Fruit fly (Drosophila melanogaster) whole organism, embryonic: ENCODE data around the gene Fpgs1.
A peak's percentile ranks its signal among the peaks of the same experiment; 100 is the strongest.

Experiments used
- Atf6 ChIP-seq: fragments of 200-800 bp; sonication (Bioruptor generic); IDR thresholded peaks from 2 replicates; pipeline ENCODE4 v1.3.6; 2022; ENCODE audit warnings: missing biosample characterization, missing genetic modification characterization
- Awh ChIP-seq: fragments of 200-800 bp; sonication (Bioruptor generic); IDR thresholded peaks from 2 replicates; pipeline ENCODE4, ENCODE4 v1.3.6; 2022; ENCODE audit warnings: missing biosample characterization, missing genetic modification characterization
- Blimp-1 ChIP-seq: fragments of 200-800 bp; sonication (Bioruptor generic); optimal IDR thresholded peaks from 3 replicates; lab custom pipeline; 2018; ENCODE audit warnings: missing biosample characterization, missing genetic modification characterization, mild to moderate bottlenecking, moderate library complexity, missing genetic modification reagents
- Bteb2 ChIP-seq: fragments of 200-800 bp; sonication (Bioruptor generic); optimal IDR thresholded peaks from 2 replicates; lab custom pipeline; 2016; ENCODE audit warnings: missing biosample characterization, missing genetic modification characterization
- CG10321 ChIP-seq: fragments of 200-800 bp; sonication (Bioruptor generic); IDR thresholded peaks from 2 replicates; pipeline ENCODE4 v1.3.6; 2022; ENCODE audit warnings: missing biosample characterization, missing genetic modification characterization
- CG10979 ChIP-seq: fragments of 200-800 bp; sonication (Bioruptor generic); optimal IDR thresholded peaks from 2 replicates; lab custom pipeline; 2018; ENCODE audit warnings: missing biosample characterization, mild to moderate bottlenecking, missing genetic modification characterization, moderate library complexity
- CG12744 ChIP-seq: fragments of 200-800 bp; sonication (Bioruptor generic); optimal IDR thresholded peaks from 2 replicates; lab custom pipeline; 2016; ENCODE audit warnings: missing biosample characterization, missing genetic modification characterization
- CG14441 ChIP-seq: fragments of 200-800 bp; sonication (Bioruptor generic); IDR thresholded peaks from 2 replicates; pipeline ENCODE4 v1.3.6; 2022; ENCODE audit warnings: missing biosample characterization, missing genetic modification characterization
- CG15073 ChIP-seq: fragments of 200-800 bp; sonication (Bioruptor generic); optimal IDR thresholded peaks from 2 replicates; lab custom pipeline; 2016; ENCODE audit warnings: missing biosample characterization, missing genetic modification characterization
- CG17385 ChIP-seq: fragments of 200-800 bp; sonication (Bioruptor generic); optimal IDR thresholded peaks from 3 replicates; lab custom pipeline; 2018; ENCODE audit warnings: missing biosample characterization, mild to moderate bottlenecking, missing genetic modification characterization
- CG17802 ChIP-seq: fragments of 200-800 bp; sonication (Bioruptor generic); optimal IDR thresholded peaks from 2 replicates; lab custom pipeline; 2018; ENCODE audit warnings: missing biosample characterization, mild to moderate bottlenecking, missing genetic modification characterization, moderate library complexity
- CG2712 ChIP-seq: fragments of 200-800 bp; optimal IDR thresholded peaks from 3 replicates; lab custom pipeline; 2019; ENCODE audit warnings: missing biosample characterization, mild to moderate bottlenecking, missing genetic modification characterization, moderate library complexity
- CG31441 ChIP-seq: fragments of 200-800 bp; sonication (Bioruptor generic); IDR thresholded peaks from 2 replicates; pipeline ENCODE4 v1.3.6; 2022; ENCODE audit warnings: missing biosample characterization, missing genetic modification characterization
- CG32532 ChIP-seq: fragments of 200-800 bp; sonication (Bioruptor generic); IDR thresholded peaks from 2 replicates; pipeline ENCODE4 v1.3.6; 2022; ENCODE audit warnings: missing biosample characterization, missing genetic modification characterization
- CG33213 ChIP-seq: fragments of 200-800 bp; sonication (Bioruptor generic); optimal IDR thresholded peaks from 3 replicates; lab custom pipeline; 2016; ENCODE audit warnings: missing biosample characterization, missing genetic modification characterization
- CG3847 ChIP-seq: fragments of 200-800 bp; sonication (Bioruptor generic); IDR thresholded peaks from 2 replicates; pipeline ENCODE4 v1.3.6; 2022; ENCODE audit warnings: missing biosample characterization, missing genetic modification characterization
- CG4820 ChIP-seq: fragments of 200-800 bp; sonication (Bioruptor generic); optimal IDR thresholded peaks from 3 replicates; lab custom pipeline; 2016; ENCODE audit warnings: missing biosample characterization, missing genetic modification characterization
- CG5245 ChIP-seq: fragments of 200-800 bp; sonication (Bioruptor generic); optimal IDR thresholded peaks from 3 replicates; lab custom pipeline; 2016; ENCODE audit warnings: missing biosample characterization, missing genetic modification characterization
- CG6813 ChIP-seq: fragments of 200-800 bp; sonication (Bioruptor generic); optimal IDR thresholded peaks from 2 replicates; lab custom pipeline; 2017; ENCODE audit warnings: missing biosample characterization, missing genetic modification characterization, mild to moderate bottlenecking, moderate library complexity, missing genetic modification reagents
- CG7839 ChIP-seq: fragments of 200-800 bp; sonication (Bioruptor generic); optimal IDR thresholded peaks from 3 replicates; lab custom pipeline; 2018; ENCODE audit warnings: missing biosample characterization, mild to moderate bottlenecking, missing genetic modification characterization, moderate library complexity
- CG9437 ChIP-seq: fragments of 200-800 bp; sonication (Bioruptor generic); optimal IDR thresholded peaks from 2 replicates; lab custom pipeline; 2018; ENCODE audit warnings: missing biosample characterization, mild to moderate bottlenecking, missing genetic modification characterization
- Camta ChIP-seq: fragments of 200-800 bp; sonication (Bioruptor generic); optimal IDR thresholded peaks from 2 replicates; lab custom pipeline; 2016; ENCODE audit warnings: missing biosample characterization, missing genetic modification characterization
- CkIIα-i1 ChIP-seq: fragments of 200-800 bp; sonication (Bioruptor generic); IDR thresholded peaks from 2 replicates; pipeline ENCODE4 v1.3.6; 2022; ENCODE audit warnings: missing biosample characterization, missing genetic modification characterization
- D ChIP-seq, 2 experiments: fragments of 200-800 bp in 1 of 2; fragments of >200 bp in 1 of 2; sonication (Bioruptor generic) in 1 of 2; optimal IDR thresholded peaks; 2 replicates in 1 of 2; 3 replicates in 1 of 2; lab custom pipeline; 2017; ENCODE audit warnings: mild to moderate bottlenecking in 1 of 2, missing biosample characterization in 1 of 2, missing genetic modification characterization in 1 of 2, missing genetic modification reagents in 1 of 2
- Dip3 ChIP-seq: fragments of 200-800 bp; sonication (Bioruptor generic); optimal IDR thresholded peaks from 3 replicates; lab custom pipeline; 2016; ENCODE audit warnings: missing biosample characterization, missing genetic modification characterization
- Dp ChIP-seq: fragments of 200-800 bp; sonication (Bioruptor generic); optimal IDR thresholded peaks from 2 replicates; lab custom pipeline; 2018; ENCODE audit warnings: missing biosample characterization, mild to moderate bottlenecking, missing genetic modification characterization, moderate library complexity
- Ets65A ChIP-seq: fragments of 200-800 bp; sonication (Bioruptor generic); peaks from one replicate; lab custom pipeline; 2016; ENCODE audit warnings: missing biosample characterization, missing genetic modification characterization
- HLH4C ChIP-seq: fragments of 200-800 bp; sonication (Bioruptor generic); IDR thresholded peaks from 3 replicates; pipeline ENCODE4 v1.3.6; 2022; ENCODE audit warnings: missing biosample characterization, missing genetic modification characterization; ENCODE audit not compliant: partially characterized antibody
- MESR4 ChIP-seq: fragments of 200-800 bp; sonication (Bioruptor generic); optimal IDR thresholded peaks from 2 replicates; lab custom pipeline; 2018; ENCODE audit warnings: missing biosample characterization, mild to moderate bottlenecking, missing genetic modification characterization, moderate library complexity
- NfI ChIP-seq: fragments of 200-800 bp; sonication (Bioruptor generic); optimal IDR thresholded peaks from 3 replicates; lab custom pipeline; 2018; ENCODE audit warnings: missing biosample characterization, mild to moderate bottlenecking, missing genetic modification characterization, moderate library complexity
- Sox100B ChIP-seq: fragments of 200-800 bp; sonication (Bioruptor generic); optimal IDR thresholded peaks from 3 replicates; lab custom pipeline; 2018; ENCODE audit warnings: missing biosample characterization, mild to moderate bottlenecking, missing genetic modification characterization
- Trl ChIP-seq, 3 experiments: fragments of >200 bp in 2 of 3; fragments of 200-800 bp in 1 of 3; sonication (Bioruptor generic) in 1 of 3; optimal IDR thresholded peaks; 2 replicates in 1 of 3; 3 replicates in 2 of 3; lab custom pipeline; 2016 to 2017; ENCODE audit warnings: missing biosample characterization in 1 of 3, missing genetic modification characterization in 1 of 3
- Usf ChIP-seq: fragments of 200-800 bp; sonication (Bioruptor generic); optimal IDR thresholded peaks from 2 replicates; lab custom pipeline; 2017; ENCODE audit warnings: missing genotype, missing biosample characterization, missing genetic modification characterization
- YL-1 ChIP-seq: fragments of 200-800 bp; sonication (Bioruptor generic); optimal IDR thresholded peaks from 3 replicates; lab custom pipeline; 2017; ENCODE audit warnings: missing biosample characterization, mild to moderate bottlenecking, missing genetic modification characterization
- al ChIP-seq: fragments of 200-800 bp; sonication (Bioruptor generic); IDR thresholded peaks from 2 replicates; pipeline ENCODE4 v1.3.6; 2022; ENCODE audit warnings: missing biosample characterization, missing genetic modification characterization
- chm ChIP-seq: fragments of 200-800 bp; sonication (Bioruptor generic); IDR thresholded peaks from 2 replicates; pipeline ENCODE4 v1.3.6; 2022; ENCODE audit warnings: missing biosample characterization, missing genetic modification characterization
- chn ChIP-seq: fragments of 200-800 bp; sonication (Bioruptor generic); optimal IDR thresholded peaks from 2 replicates; lab custom pipeline; 2016; ENCODE audit warnings: missing biosample characterization, missing genetic modification characterization
- dysf ChIP-seq: fragments of 200-800 bp; sonication (Bioruptor generic); IDR thresholded peaks from 3 replicates; pipeline ENCODE4 v1.3.6; 2022; ENCODE audit warnings: missing biosample characterization, missing genetic modification characterization
- eve ChIP-seq, 2 experiments: fragments of >200 bp; optimal IDR thresholded peaks; 2 replicates each; lab custom pipeline; 2017; ENCODE audit warnings: missing biosample characterization in 2 of 2, missing genetic modification characterization in 2 of 2
- gem ChIP-seq: fragments of 200-800 bp; sonication (Bioruptor generic); optimal IDR thresholded peaks from 2 replicates; lab custom pipeline; 2019; ENCODE audit warnings: missing biosample characterization, mild to moderate bottlenecking, missing genetic modification characterization, moderate library complexity
- gsb ChIP-seq: fragments of 200-800 bp; sonication (Bioruptor generic); IDR thresholded peaks from 2 replicates; pipeline ENCODE4 v1.3.6; 2022; ENCODE audit warnings: missing biosample characterization, missing genetic modification characterization
- ind ChIP-seq: fragments of 200-800 bp; sonication (Bioruptor generic); optimal IDR thresholded peaks from 3 replicates; lab custom pipeline; 2016; ENCODE audit warnings: missing biosample characterization, missing genetic modification characterization
- ken ChIP-seq: fragments of 200-800 bp; sonication (Bioruptor generic); IDR thresholded peaks from 3 replicates; pipeline ENCODE4 v1.3.6; 2022; ENCODE audit warnings: missing biosample characterization, missing genetic modification characterization
- lola ChIP-seq, 3 experiments: fragments of >200 bp in 2 of 3; fragments of 200-800 bp in 1 of 3; sonication (Bioruptor generic) in 1 of 3; optimal IDR thresholded peaks; 2 replicates each; lab custom pipeline; 2017 to 2019; ENCODE audit warnings: missing biosample characterization in 3 of 3, missing genetic modification characterization in 3 of 3, mild to moderate bottlenecking in 1 of 3, moderate library complexity in 1 of 3
- nmo ChIP-seq: fragments of 200-800 bp; sonication (Bioruptor generic); optimal IDR thresholded peaks from 2 replicates; lab custom pipeline; 2018; ENCODE audit warnings: missing biosample characterization, mild to moderate bottlenecking, missing genetic modification characterization, moderate library complexity
- nom ChIP-seq: fragments of 200-800 bp; sonication (Bioruptor generic); optimal IDR thresholded peaks from 2 replicates; lab custom pipeline; 2017; ENCODE audit warnings: missing biosample characterization, missing genetic modification characterization, mild to moderate bottlenecking, moderate library complexity, missing genetic modification reagents
- salm ChIP-seq: fragments of 200-800 bp; sonication (Bioruptor generic); optimal IDR thresholded peaks from 2 replicates; lab custom pipeline; 2018; ENCODE audit warnings: missing biosample characterization, mild to moderate bottlenecking, missing genetic modification characterization
- scrt ChIP-seq: fragments of 200-800 bp; sonication (Bioruptor generic); optimal IDR thresholded peaks from 2 replicates; lab custom pipeline; 2018; ENCODE audit warnings: missing biosample characterization, mild to moderate bottlenecking, missing genetic modification characterization, moderate library complexity

The Fpgs1 gene

dm6 chrX:12631317-12632156, 19.9 kb downstream of the Fpgs1 start, which contains the start of gene Tomosyn (continued):
- TF ChIP-seq gsb (GFP tag; lab: Robert Waterston, UW) (no peak), Sox100B (no peak), NfI (peak; percentile 7), CG32532 (GFP tag; lab: Robert Waterston, UW) (peak; percentile 59; the same call in 1 of the 2 replicates), CG12744 (GFP tag; lab: Kevin White, UChicago) (no peak), HLH4C (GFP tag; lab: Robert Waterston, UW) (peak; percentile 77), CG17802 (tag; lab: Kevin White, UChicago) (no peak), CG4820 (GFP tag; lab: Kevin White, UChicago) (peak; percentile 3), CG33213 (GFP tag; lab: Kevin White, UChicago) (no peak), salm (no peak), CG2712 (tag; lab: Kevin White, UChicago) (peak; percentile 64), Camta (no peak), ken (GFP tag; lab: Robert Waterston, UW) (peak; percentile 22; the same call in 1 of the 3 replicates), eve (GFP tag; optimal IDR thresholded peaks at IDR 0.05; lab: Kevin White, UChicago) (no peak), chn (GFP tag; lab: Kevin White, UChicago) (peak; percentile 27), MESR4 (GFP tag; lab: Kevin White, UChicago) (peak; percentile 70), CG5245 (no peak), nom (GFP tag; lab: Kevin White, UChicago) (no peak), Atf6 (GFP tag; lab: Robert Waterston, UW) (0 out of 2 replicates have a peak, but pooled peaks have one; percentile 23), Bteb2 (peak; percentile 2), nmo (peak; percentile 49), Usf (GFP tag; lab: Kevin White, UChicago) (no peak), Dp (GFP tag; lab: Kevin White, UChicago) (peak; percentile 43), dysf (GFP tag; lab: Robert Waterston, UW) (no peak), CkIIα-i1 (no peak), YL-1 (GFP tag; lab: Kevin White, UChicago) (peak; percentile 34), CG17385 (GFP tag; lab: Kevin White, UChicago) (no peak), CG14441 (no peak), Awh (GFP tag; lab: Robert Waterston, UW) (no peak), scrt (GFP tag; lab: Kevin White, UChicago) (peak; percentile 84), CG31441 (GFP tag; lab: Robert Waterston, UW) (peak; percentile 36), CG9437 (GFP tag; lab: Kevin White, UChicago) (no peak), Ets65A (GFP tag; lab: Kevin White, UChicago) (no peak), CG3847 (GFP tag; lab: Robert Waterston, UW) (peak; percentile 50), al (no peak), D (optimal IDR thresholded peaks at IDR 0.05; lab: Kevin White, UChicago) (no peak), D (GFP tag; optimal IDR thresholded peaks at IDR 0.05; lab: Kevin White, UChicago) (no peak), CG10979 (tag; lab: Kevin White, UChicago) (peak; percentile 37), lola (GFP tag; optimal IDR thresholded peaks at IDR 0.05; lab: Kevin White, UChicago) (peak in 1 of 3 experiments; percentile 24), gem (tag; lab: Kevin White, UChicago) (peak; percentile 69), CG10321 (GFP tag; lab: Robert Waterston, UW) (no peak), CG15073 (GFP tag; lab: Kevin White, UChicago) (no peak), CG6813 (GFP tag; lab: Kevin White, UChicago) (no peak), Dip3 (GFP tag; lab: Kevin White, UChicago) (peak; percentile 24), chm (GFP tag; lab: Robert Waterston, UW) (no peak), Trl (optimal IDR thresholded peaks at IDR 0.05; lab: Kevin White, UChicago) (no peak), Trl (GFP tag; optimal IDR thresholded peaks at IDR 0.05; lab: Kevin White, UChicago) (peak; percentile 23), Blimp-1 (GFP tag; lab: Kevin White, UChicago) (peak; percentile 46), ind (GFP tag; lab: Kevin White, UChicago) (no peak), CG7839 (tag; lab: Kevin White, UChicago) (peak; percentile 52)
